Worm (Caenorhabditis elegans) whole organism, L3 larva: ENCODE measurements around the gene clc-11.

Source experiments
- R02D3.7 ChIP-seq: fragments of 150-350 bp; optimal IDR thresholded peaks from 2 replicates; lab custom pipeline; 2014; ENCODE audit warnings: missing biosample characterization, missing genetic modification characterization
- ZK546.5 ChIP-seq: sonication (generic microtip); optimal IDR thresholded peaks from 2 replicates; lab custom pipeline; 2017; ENCODE audit warnings: missing biosample characterization, missing genetic modification characterization
- aly-2 ChIP-seq: fragments of 150-350 bp; optimal IDR thresholded peaks from 2 replicates; lab custom pipeline; 2014; ENCODE audit warnings: missing biosample characterization, missing genetic modification characterization
- ama-1 ChIP-seq: fragments of 150-350 bp; optimal IDR thresholded peaks from 2 replicates; lab custom pipeline; 2018
- ceh-16 ChIP-seq: sonication (generic microtip); optimal IDR thresholded peaks from 2 replicates; lab custom pipeline; 2017; ENCODE audit warnings: missing biosample characterization, missing genetic modification characterization
- ceh-28 ChIP-seq: fragments of 150-350 bp; optimal IDR thresholded peaks from 2 replicates; lab custom pipeline; 2014; ENCODE audit warnings: missing biosample characterization, missing genetic modification reagents, missing genetic modification characterization
- ceh-9 ChIP-seq: sonication (generic microtip); optimal IDR thresholded peaks from 2 replicates; lab custom pipeline; 2018; ENCODE audit warnings: missing biosample characterization, missing genetic modification characterization
- egl-5 ChIP-seq: fragments of 150-350 bp; optimal IDR thresholded peaks from 2 replicates; lab custom pipeline; 2017; ENCODE audit warnings: missing biosample characterization, missing genetic modification reagents, missing genetic modification characterization, inconsistent platforms
- elt-1 ChIP-seq: fragments of 150-350 bp; optimal IDR thresholded peaks from 2 replicates; lab custom pipeline; 2014; ENCODE audit warnings: missing biosample characterization, missing genetic modification characterization
- elt-2 ChIP-seq: sonication (generic microtip); optimal IDR thresholded peaks from 2 replicates; lab custom pipeline; 2016; ENCODE audit warnings: missing genetic modification reagents, mild to moderate bottlenecking, missing genetic modification characterization, missing compliant biosample characterization
- eor-1 ChIP-seq, 2 experiments: fragments of 150-350 bp; optimal IDR thresholded peaks; 2 replicates each; lab custom pipeline; 2014 to 2018; ENCODE audit warnings: missing biosample characterization in 2 of 2, missing genetic modification characterization in 2 of 2
- fkh-10 ChIP-seq: sonication (generic microtip); optimal IDR thresholded peaks from 2 replicates; lab custom pipeline; 2017; ENCODE audit warnings: missing biosample characterization, missing genetic modification reagents, missing genetic modification characterization
- fkh-2 ChIP-seq: fragments of 150-350 bp; optimal IDR thresholded peaks from 2 replicates; lab custom pipeline; 2014; ENCODE audit warnings: missing biosample characterization, missing genetic modification reagents, missing genetic modification characterization
- hmg-11 ChIP-seq: sonication (generic microtip); optimal IDR thresholded peaks from 2 replicates; lab custom pipeline; 2016; ENCODE audit warnings: missing genetic modification characterization, missing compliant biosample characterization
- jun-1 ChIP-seq: fragments of 150-350 bp; optimal IDR thresholded peaks from 2 replicates; lab custom pipeline; 2014; ENCODE audit warnings: missing biosample characterization, missing genetic modification reagents, missing genetic modification characterization
- lin-39 ChIP-seq: fragments of 150-350 bp; optimal IDR thresholded peaks from 2 replicates; lab custom pipeline; 2018; ENCODE audit warnings: missing biosample characterization, missing genetic modification reagents, missing genetic modification characterization
- mml-1 ChIP-seq: fragments of 150-350 bp; sonication (generic microtip); optimal IDR thresholded peaks from 3 replicates; lab custom pipeline; 2014; ENCODE audit warnings: missing biosample characterization, missing genetic modification characterization
- nfya-1 ChIP-seq: sonication (generic microtip); optimal IDR thresholded peaks from 2 replicates; lab custom pipeline; 2017; ENCODE audit warnings: missing genetic modification characterization, mild to moderate bottlenecking, missing compliant biosample characterization, antibody characterized with exemption, moderate library complexity; ENCODE audit not compliant: insufficient read depth
- nhr-11 ChIP-seq: fragments of 150-350 bp; optimal IDR thresholded peaks from 2 replicates; lab custom pipeline; 2014; ENCODE audit warnings: missing biosample characterization, missing genetic modification characterization
- nhr-12 ChIP-seq: fragments of 150-350 bp; optimal IDR thresholded peaks from 2 replicates; lab custom pipeline; 2014; ENCODE audit warnings: missing biosample characterization, missing genetic modification characterization
- nhr-23 ChIP-seq: fragments of 150-350 bp; optimal IDR thresholded peaks from 2 replicates; lab custom pipeline; 2014; ENCODE audit warnings: missing biosample characterization, missing genetic modification reagents, missing genetic modification characterization
- nhr-237 ChIP-seq: fragments of 150-350 bp; optimal IDR thresholded peaks from 2 replicates; lab custom pipeline; 2014; ENCODE audit warnings: missing biosample characterization, missing genetic modification characterization
- nhr-25 ChIP-seq: sonication (generic microtip); optimal IDR thresholded peaks from 2 replicates; lab custom pipeline; 2017; ENCODE audit warnings: missing biosample characterization, missing genetic modification characterization
- nhr-28 ChIP-seq: fragments of 150-350 bp; optimal IDR thresholded peaks from 2 replicates; lab custom pipeline; 2014; ENCODE audit warnings: missing biosample characterization, missing genetic modification characterization
- nhr-43 ChIP-seq: sonication (generic microtip); optimal IDR thresholded peaks from 2 replicates; lab custom pipeline; 2016; ENCODE audit warnings: mild to moderate bottlenecking, missing genetic modification characterization, missing compliant biosample characterization; ENCODE audit not compliant: poor library complexity, severe bottlenecking
- nhr-76 ChIP-seq: fragments of 150-350 bp; sonication (generic microtip); optimal IDR thresholded peaks from 5 replicates; lab custom pipeline; 2014; ENCODE audit warnings: missing biosample characterization, missing genetic modification characterization
- nhr-77 ChIP-seq: fragments of 150-350 bp; optimal IDR thresholded peaks from 2 replicates; lab custom pipeline; 2014; ENCODE audit warnings: missing biosample characterization, missing genetic modification characterization
- pha-4 ChIP-seq: fragments of 150-350 bp; optimal IDR thresholded peaks from 2 replicates; lab custom pipeline; 2014; ENCODE audit warnings: missing biosample characterization, missing genetic modification reagents, missing genetic modification characterization
- pqm-1 ChIP-seq: fragments of 150-350 bp; optimal IDR thresholded peaks from 2 replicates; lab custom pipeline; 2017; ENCODE audit warnings: missing biosample characterization, missing genetic modification characterization, inconsistent platforms
- skn-1 ChIP-seq: fragments of 150-350 bp; optimal IDR thresholded peaks from 2 replicates; lab custom pipeline; 2014; ENCODE audit warnings: missing biosample characterization, missing genetic modification characterization
- tbx-2 ChIP-seq: sonication (generic microtip); optimal IDR thresholded peaks from 2 replicates; lab custom pipeline; 2016; ENCODE audit warnings: mild to moderate bottlenecking, missing genetic modification characterization, missing compliant biosample characterization
- unc-39 ChIP-seq: sonication (generic microtip); optimal IDR thresholded peaks from 4 replicates; lab custom pipeline; 2017; ENCODE audit warnings: missing biosample characterization, missing genetic modification characterization
- unc-62 ChIP-seq: fragments of 150-350 bp; sonication (generic microtip); optimal IDR thresholded peaks from 4 replicates; lab custom pipeline; 2014; ENCODE audit warnings: missing biosample characterization, missing genetic modification reagents, missing genetic modification characterization
- zag-1 ChIP-seq: fragments of 150-350 bp; optimal IDR thresholded peaks from 2 replicates; lab custom pipeline; 2014; ENCODE audit warnings: missing biosample characterization, missing genetic modification characterization
- ztf-11 ChIP-seq: fragments of 150-350 bp; optimal IDR thresholded peaks from 2 replicates; lab custom pipeline; 2014; ENCODE audit warnings: missing biosample characterization, missing genetic modification characterization
- ztf-4 ChIP-seq: fragments of 150-350 bp; optimal IDR thresholded peaks from 2 replicates; lab custom pipeline; 2014; ENCODE audit warnings: missing biosample characterization, missing genetic modification characterization

Gene clc-11

DNA sequence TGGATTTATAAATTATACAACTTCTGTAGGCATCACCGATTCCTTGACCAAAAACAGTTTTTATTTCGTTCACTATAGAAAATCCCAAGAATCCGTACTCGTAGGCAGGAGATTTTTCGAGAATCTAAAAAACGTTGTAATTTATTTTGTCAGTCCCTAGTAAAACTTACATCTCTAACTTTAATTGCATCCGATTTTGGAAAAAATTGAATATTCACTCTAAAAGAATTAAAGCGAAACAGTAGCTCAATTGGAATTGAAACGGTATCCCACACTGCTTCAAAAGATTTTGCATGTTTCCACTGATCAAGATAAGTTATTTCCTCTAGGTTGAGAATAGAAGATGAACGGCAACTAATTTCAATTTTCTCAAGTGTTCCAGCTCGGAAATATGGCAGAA, 8.2 kb downstream of the clc-11 start, which contains the start of gene fbxa-142:
fbxa-142 (minus strand) TSS at position 101 of the 400 bp plus-strand sequence.
- no peak for TF ChIP-seq ztf-4 (tag; lab: Kevin White, UChicago)

DNA sequence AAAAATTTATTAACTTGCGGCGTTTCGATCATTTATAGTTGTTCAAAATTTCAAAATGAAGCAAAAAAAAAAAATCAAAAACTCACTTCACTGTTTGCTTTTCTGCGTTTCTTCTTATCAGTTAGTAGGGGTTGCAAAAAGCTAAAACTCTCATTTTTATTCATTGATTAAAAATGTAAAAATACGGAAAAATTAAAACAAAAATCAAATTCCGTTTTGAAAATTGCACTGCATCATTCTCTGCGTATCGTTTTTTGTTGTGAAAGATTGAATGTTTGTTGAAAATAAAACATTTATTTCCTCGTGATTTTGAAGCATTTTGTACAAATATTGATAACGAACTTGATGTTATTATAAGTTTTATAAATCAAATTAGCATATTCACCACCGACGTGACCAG, 10.3 kb downstream of the clc-11 start:
- TF ChIP-seq jun-1 (tag; lab: Kevin White, UChicago) (no peak), nhr-25 (no peak), egl-5 (tag; lab: Kevin White, UChicago) (no peak), pha-4 (peak; percentile 49), pqm-1 (tag; lab: Kevin White, UChicago) (peak; percentile 74), elt-2 (tag; lab: Kevin White, UChicago) (peak; percentile 63), unc-62 (GFP tag; lab: Kevin White, UChicago) (no peak)

- TF ChIP-seq ama-1 (no peak), fkh-2 (tag; lab: Kevin White, UChicago) (no peak), nhr-23 (tag; lab: Kevin White, UChicago) (no peak), ztf-4 (tag; lab: Kevin White, UChicago) (no peak), nhr-76 (tag; lab: Kevin White, UChicago) (no peak), skn-1 (no peak), lin-39 (tag; lab: Kevin White, UChicago) (no peak), nfya-1 (no peak), ceh-28 (no peak), ceh-9 (tag; lab: Kevin White, UChicago) (no peak), unc-39 (tag; lab: Kevin White, UChicago) (no peak), nhr-11 (tag; lab: Kevin White, UChicago) (no peak)
- TF ChIP-seq, all 47 proteins: peak for 0
Observed at ce11 chrV:16127401-16127800, 12.0 kb downstream of the clc-11 start, which contains the start of gene fbxa-143. Gene fbxa-143 (minus strand): TSS chrV:16127501.

DNA sequence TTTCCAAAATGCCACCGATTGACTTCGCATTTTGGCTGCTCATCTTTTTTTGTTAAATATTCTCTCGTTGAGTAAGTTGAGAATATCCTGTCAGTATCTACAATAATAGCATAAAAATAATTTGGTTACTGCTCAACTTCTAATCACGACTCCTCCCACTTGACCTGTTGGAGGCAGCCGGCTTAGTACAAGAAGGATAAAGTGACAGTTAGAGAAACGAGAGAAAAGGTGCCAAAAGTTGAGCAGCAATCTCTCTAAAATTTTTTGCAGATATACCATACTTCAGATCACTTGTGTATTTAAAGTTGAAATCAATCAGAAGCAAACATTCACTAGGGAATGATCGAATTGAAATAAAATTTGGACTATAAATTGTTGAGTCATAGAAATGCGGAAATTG, 14.7 kb downstream of the clc-11 start, which contains the start of gene nhr-111:
nhr-111 (minus strand) TSS at position 101 of the 400 bp plus-strand sequence.
- TF ChIP-seq nhr-77 (tag; lab: Kevin White, UChicago) (no peak), ztf-4 (tag; lab: Kevin White, UChicago) (no peak), ceh-9 (tag; lab: Kevin White, UChicago) (no peak), hmg-11 (no peak), ceh-16 (no peak), skn-1 (no peak), nhr-11 (tag; lab: Kevin White, UChicago) (no peak), nhr-12 (no peak), unc-39 (tag; lab: Kevin White, UChicago) (no peak), ama-1 (no peak), eor-1 (tag; optimal IDR thresholded peaks at IDR 0.05; lab: Kevin White, UChicago) (no peak), fkh-10 (no peak)

DNA sequence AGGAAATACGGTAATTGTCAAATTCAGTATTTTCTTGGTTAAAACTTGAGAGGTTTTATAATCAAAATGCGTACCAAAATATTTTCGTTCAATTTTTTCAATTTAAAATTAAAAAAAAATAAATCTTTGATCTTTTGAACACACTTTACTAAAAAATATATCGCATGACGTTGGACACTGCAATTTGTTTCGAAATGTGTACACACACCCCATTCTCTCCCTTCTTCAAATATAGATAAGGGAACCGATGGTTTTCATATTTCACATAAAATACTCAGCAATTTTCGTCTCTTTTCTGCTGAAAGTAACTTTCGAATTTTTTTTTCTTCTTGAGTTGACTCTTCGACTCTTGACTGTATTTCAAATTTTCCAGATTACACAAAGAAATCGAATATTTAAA, 18.0 kb downstream of the clc-11 start:
- TF ChIP-seq pqm-1 (tag; lab: Kevin White, UChicago), result peak; percentile 1
- no peak for TF ChIP-seq nhr-237 (tag; lab: Kevin White, UChicago)
- TF ChIP-seq zag-1 (tag; lab: Kevin White, UChicago), result no peak
- peak; percentile 56 for TF ChIP-seq pha-4

ce11 chrV:16120922-16121321, 18.5 kb downstream of the clc-11 start, which contains the start of gene skr-3:
Gene skr-3 (plus strand): TSS chrV:16121084.
- TF ChIP-seq pha-4 (peak; percentile 57), lin-39 (tag; lab: Kevin White, UChicago) (no peak), ZK546.5 (tag; lab: Kevin White, UChicago) (no peak), unc-62 (GFP tag; lab: Kevin White, UChicago) (no peak), nhr-43 (no peak), jun-1 (tag; lab: Kevin White, UChicago) (no peak), aly-2 (tag; lab: Kevin White, UChicago) (no peak), nhr-28 (tag; lab: Kevin White, UChicago) (no peak), mml-1 (tag; lab: Kevin White, UChicago) (no peak), tbx-2 (no peak), ztf-11 (tag; lab: Kevin White, UChicago) (no peak), R02D3.7 (tag; lab: Kevin White, UChicago) (no peak), elt-1 (no peak), elt-2 (tag; lab: Kevin White, UChicago) (peak; percentile 67)
